Fruit fly (Drosophila melanogaster) whole organism, embryonic: ENCODE data around the gene Prosbeta6.

ENCODE experiments used
- Bgb ChIP-seq: fragments of 200-800 bp; sonication (Bioruptor generic); IDR thresholded peaks from 2 replicates; pipeline ENCODE4 v1.3.6; 2022; ENCODE audit warnings: missing biosample characterization, missing genetic modification characterization; ENCODE audit not compliant: partially characterized antibody
- CG10462 ChIP-seq: fragments of 200-800 bp; sonication (Bioruptor generic); optimal IDR thresholded peaks from 2 replicates; lab custom pipeline; 2016; ENCODE audit warnings: missing biosample characterization, missing genetic modification characterization
- CG12299 ChIP-seq: fragments of 200-800 bp; sonication (Bioruptor generic); optimal IDR thresholded peaks from 2 replicates; lab custom pipeline; 2018; ENCODE audit warnings: missing biosample characterization, mild to moderate bottlenecking, missing genetic modification characterization
- CG13296 ChIP-seq: fragments of 200-800 bp; sonication (Bioruptor generic); optimal IDR thresholded peaks from 3 replicates; lab custom pipeline; 2018; ENCODE audit warnings: missing biosample characterization, mild to moderate bottlenecking, missing genetic modification characterization
- CG16813 ChIP-seq: fragments of 200-800 bp; sonication (Bioruptor generic); IDR thresholded peaks from 3 replicates; pipeline ENCODE4 v1.3.6; 2022; ENCODE audit warnings: missing biosample characterization, missing genetic modification characterization; ENCODE audit not compliant: partially characterized antibody
- CG17568 ChIP-seq: fragments of 200-800 bp; sonication (Bioruptor generic); optimal IDR thresholded peaks from 2 replicates; lab custom pipeline; 2018; ENCODE audit warnings: missing biosample characterization, mild to moderate bottlenecking, missing genetic modification characterization, moderate library complexity
- CG1832 ChIP-seq: fragments of 200-800 bp; sonication (Bioruptor generic); optimal IDR thresholded peaks from 2 replicates; lab custom pipeline; 2017; ENCODE audit warnings: missing biosample characterization, mild to moderate bottlenecking, missing genetic modification characterization, inconsistent platforms
- CG2712 ChIP-seq: fragments of 200-800 bp; optimal IDR thresholded peaks from 3 replicates; lab custom pipeline; 2019; ENCODE audit warnings: missing biosample characterization, mild to moderate bottlenecking, missing genetic modification characterization, moderate library complexity
- CG3847 ChIP-seq: fragments of 200-800 bp; sonication (Bioruptor generic); IDR thresholded peaks from 2 replicates; pipeline ENCODE4 v1.3.6; 2022; ENCODE audit warnings: missing biosample characterization, missing genetic modification characterization
- CG4328 ChIP-seq: fragments of 200-800 bp; sonication (Bioruptor generic); optimal IDR thresholded peaks from 3 replicates; lab custom pipeline; 2017; ENCODE audit warnings: missing biosample characterization, missing genetic modification reagents, missing genetic modification characterization
- CG6689 ChIP-seq: fragments of 200-800 bp; sonication (Bioruptor generic); IDR thresholded peaks from 2 replicates; pipeline ENCODE4 v1.3.6; 2022; ENCODE audit warnings: missing biosample characterization, missing genetic modification characterization
- CG7357 ChIP-seq: fragments of 200-800 bp; sonication (Bioruptor generic); IDR thresholded peaks from 3 replicates; pipeline ENCODE4 v1.3.6; 2022; ENCODE audit warnings: missing biosample characterization, missing genetic modification characterization
- CG7745 ChIP-seq: fragments of 200-800 bp; sonication (Bioruptor generic); optimal IDR thresholded peaks from 2 replicates; lab custom pipeline; 2018; ENCODE audit warnings: missing biosample characterization, mild to moderate bottlenecking, missing genetic modification characterization, moderate library complexity
- CG7786 ChIP-seq: fragments of 200-800 bp; sonication (Bioruptor generic); optimal IDR thresholded peaks from 2 replicates; lab custom pipeline; 2016; ENCODE audit warnings: missing biosample characterization, missing genetic modification characterization
- CG8765 ChIP-seq: fragments of 200-800 bp; sonication (Bioruptor generic); IDR thresholded peaks from 2 replicates; pipeline ENCODE4 v1.3.6; 2022; ENCODE audit warnings: missing biosample characterization, missing genetic modification characterization
- CG9215 ChIP-seq: fragments of 200-800 bp; sonication (Bioruptor generic); IDR thresholded peaks from 2 replicates; pipeline ENCODE4 v1.3.6; 2022; ENCODE audit warnings: missing biosample characterization, missing genetic modification characterization
- CG9876 ChIP-seq: fragments of 200-800 bp; sonication (Bioruptor generic); optimal IDR thresholded peaks from 2 replicates; lab custom pipeline; 2016; ENCODE audit warnings: missing biosample characterization, missing genetic modification characterization
- CTCF ChIP-seq: fragments of 200-800 bp; sonication (Bioruptor generic); optimal IDR thresholded peaks from 2 replicates; lab custom pipeline; 2017; ENCODE audit warnings: missing biosample characterization, mild to moderate bottlenecking, missing genetic modification characterization, moderate library complexity
- CrebB ChIP-seq: fragments of 200-800 bp; sonication (Bioruptor generic); optimal IDR thresholded peaks from 3 replicates; lab custom pipeline; 2018; ENCODE audit warnings: missing biosample characterization, mild to moderate bottlenecking, missing genetic modification characterization
- D ChIP-seq, 2 experiments: fragments of 200-800 bp in 1 of 2; fragments of >200 bp in 1 of 2; sonication (Bioruptor generic) in 1 of 2; optimal IDR thresholded peaks; 2 replicates in 1 of 2; 3 replicates in 1 of 2; lab custom pipeline; 2017; ENCODE audit warnings: mild to moderate bottlenecking in 1 of 2, missing biosample characterization in 1 of 2, missing genetic modification characterization in 1 of 2, missing genetic modification reagents in 1 of 2
- Dbx ChIP-seq: fragments of 200-800 bp; sonication (Bioruptor generic); IDR thresholded peaks from 3 replicates; pipeline ENCODE4 v1.3.6; 2022; ENCODE audit warnings: missing biosample characterization, missing genetic modification characterization
- Gug ChIP-seq: fragments of 200-800 bp; sonication (Bioruptor generic); IDR thresholded peaks from 4 replicates; pipeline ENCODE4 v1.3.6; 2022; ENCODE audit warnings: missing biosample characterization, missing genetic modification characterization
- H15 ChIP-seq: fragments of 200-800 bp; sonication (Bioruptor generic); IDR thresholded peaks from 3 replicates; pipeline ENCODE4 v1.3.6; 2022; ENCODE audit warnings: missing biosample characterization, missing genetic modification characterization
- Hr51 ChIP-seq, 2 experiments: fragments of 200-800 bp; sonication (Bioruptor generic); optimal IDR thresholded peaks; 2 replicates in 1 of 2; 3 replicates in 1 of 2; lab custom pipeline; 2016 to 2018; ENCODE audit warnings: missing biosample characterization in 2 of 2, missing genetic modification characterization in 2 of 2, mild to moderate bottlenecking in 1 of 2, moderate library complexity in 1 of 2
- MESR4 ChIP-seq: fragments of 200-800 bp; sonication (Bioruptor generic); optimal IDR thresholded peaks from 2 replicates; lab custom pipeline; 2018; ENCODE audit warnings: missing biosample characterization, mild to moderate bottlenecking, missing genetic modification characterization, moderate library complexity
- Mad ChIP-seq: fragments of 200-800 bp; sonication (Bioruptor generic); optimal IDR thresholded peaks from 2 replicates; lab custom pipeline; 2016; ENCODE audit warnings: missing biosample characterization, missing genetic modification characterization
- NC2β ChIP-seq: fragments of 200-800 bp; sonication (Bioruptor generic); optimal IDR thresholded peaks from 2 replicates; lab custom pipeline; 2016; ENCODE audit warnings: missing biosample characterization, missing genetic modification characterization
- Nf-YB ChIP-seq: fragments of 200-800 bp; sonication (Bioruptor generic); optimal IDR thresholded peaks from 3 replicates; lab custom pipeline; 2019; ENCODE audit warnings: missing biosample characterization, mild to moderate bottlenecking, missing genetic modification characterization, moderate library complexity
- NfI ChIP-seq: fragments of 200-800 bp; sonication (Bioruptor generic); optimal IDR thresholded peaks from 3 replicates; lab custom pipeline; 2018; ENCODE audit warnings: missing biosample characterization, mild to moderate bottlenecking, missing genetic modification characterization, moderate library complexity
- Sox100B ChIP-seq: fragments of 200-800 bp; sonication (Bioruptor generic); optimal IDR thresholded peaks from 3 replicates; lab custom pipeline; 2018; ENCODE audit warnings: missing biosample characterization, mild to moderate bottlenecking, missing genetic modification characterization
- Trl ChIP-seq, 3 experiments: fragments of >200 bp in 2 of 3; fragments of 200-800 bp in 1 of 3; sonication (Bioruptor generic) in 1 of 3; optimal IDR thresholded peaks; 2 replicates in 1 of 3; 3 replicates in 2 of 3; lab custom pipeline; 2016 to 2017; ENCODE audit warnings: missing biosample characterization in 1 of 3, missing genetic modification characterization in 1 of 3
- bowl ChIP-seq: fragments of 200-800 bp; sonication (Bioruptor generic); IDR thresholded peaks from 2 replicates; pipeline ENCODE4 v1.3.6; 2022; ENCODE audit warnings: missing biosample characterization, missing genetic modification characterization
- br ChIP-seq: fragments of >200 bp; optimal IDR thresholded peaks from 2 replicates; lab custom pipeline; 2017
- cato ChIP-seq: fragments of 200-800 bp; sonication (Bioruptor generic); optimal IDR thresholded peaks from 2 replicates; lab custom pipeline; 2016; ENCODE audit warnings: missing biosample characterization, missing genetic modification characterization, borderline replicate concordance
- crc ChIP-seq: fragments of 200-800 bp; sonication (Bioruptor generic); optimal IDR thresholded peaks from 2 replicates; lab custom pipeline; 2016; ENCODE audit warnings: missing biosample characterization, missing genetic modification characterization
- croc ChIP-seq: fragments of 200-800 bp; sonication (Bioruptor generic); conservative IDR thresholded peaks from 3 replicates; pipeline ENCODE4 v1.3.6; 2022; ENCODE audit warnings: missing biosample characterization, missing genetic modification characterization
- crp ChIP-seq, 2 experiments: fragments of 200-800 bp; sonication (Bioruptor generic); optimal IDR thresholded peaks; 2 replicates in 1 of 2; 3 replicates in 1 of 2; lab custom pipeline; 2017; ENCODE audit warnings: missing biosample characterization in 2 of 2, missing genetic modification characterization in 2 of 2, mild to moderate bottlenecking in 1 of 2, moderate library complexity in 1 of 2
- dm ChIP-seq: fragments of 200-800 bp; sonication (Bioruptor generic); optimal IDR thresholded peaks from 3 replicates; lab custom pipeline; 2016; ENCODE audit warnings: missing biosample characterization, missing genetic modification characterization
- dpn ChIP-seq, 2 experiments: fragments of 200-800 bp; sonication (Bioruptor generic); optimal IDR thresholded peaks; 3 replicates each; lab custom pipeline; 2016; ENCODE audit warnings: missing biosample characterization in 2 of 2, missing genetic modification characterization in 2 of 2
- ems ChIP-seq: fragments of 200-800 bp; sonication (Bioruptor generic); optimal IDR thresholded peaks from 3 replicates; lab custom pipeline; 2016; ENCODE audit warnings: missing biosample characterization, missing genetic modification characterization
- ewg ChIP-seq: fragments of 200-800 bp; sonication (Bioruptor generic); optimal IDR thresholded peaks from 3 replicates; lab custom pipeline; 2017; ENCODE audit warnings: mild to moderate bottlenecking, missing biosample characterization, missing genetic modification reagents, missing genetic modification characterization
- fd102C ChIP-seq: fragments of 200-800 bp; sonication (Bioruptor generic); optimal IDR thresholded peaks from 2 replicates; lab custom pipeline; 2018; ENCODE audit warnings: missing biosample characterization, mild to moderate bottlenecking, missing genetic modification characterization, moderate library complexity
- fu2 ChIP-seq: fragments of 200-800 bp; sonication (Bioruptor generic); optimal IDR thresholded peaks from 2 replicates; lab custom pipeline; 2016; ENCODE audit warnings: missing biosample characterization, missing genetic modification characterization
- gcm2 ChIP-seq: fragments of 200-800 bp; sonication (Bioruptor generic); optimal IDR thresholded peaks from 2 replicates; lab custom pipeline; 2016; ENCODE audit warnings: missing biosample characterization, missing genetic modification characterization
- row ChIP-seq: fragments of 200-800 bp; sonication (Bioruptor generic); IDR thresholded peaks from 3 replicates; pipeline ENCODE4 v1.3.6; 2022; ENCODE audit warnings: missing biosample characterization, missing genetic modification characterization
- trem ChIP-seq: fragments of 200-800 bp; optimal IDR thresholded peaks from 3 replicates; lab custom pipeline; 2019; ENCODE audit warnings: missing biosample characterization, mild to moderate bottlenecking, missing genetic modification characterization, moderate library complexity
- tup ChIP-seq: fragments of 200-800 bp; sonication (Bioruptor generic); optimal IDR thresholded peaks from 2 replicates; lab custom pipeline; 2016; ENCODE audit warnings: missing biosample characterization, mild to moderate bottlenecking, missing genetic modification characterization, moderate library complexity
- unc-4 ChIP-seq: fragments of 200-800 bp; sonication (Bioruptor generic); IDR thresholded peaks from 2 replicates; pipeline ENCODE4 v1.3.6; 2022; ENCODE audit warnings: missing biosample characterization, missing genetic modification characterization; ENCODE audit not compliant: partially characterized antibody
- wdn ChIP-seq: fragments of 200-800 bp; sonication (Bioruptor generic); IDR thresholded peaks from 2 replicates; pipeline ENCODE4 v1.3.6; 2022; ENCODE audit warnings: missing biosample characterization, missing genetic modification characterization
- yki ChIP-seq: fragments of >200 bp; optimal IDR thresholded peaks from 3 replicates; lab custom pipeline; 2018

Prosbeta6 gene

dm6 chr3L:16647578-16648113 lies 37.4 kb upstream of the Prosbeta6 start, which contains the start of gene Abl (continued):
- TF ChIP-seq crp (GFP tag; optimal IDR thresholded peaks at IDR 0.05; lab: Kevin White, UChicago) (peak in 1 of 2 experiments; percentile 50), CG2712 (tag; lab: Kevin White, UChicago) (peak; percentile 74), CG1832 (GFP tag; lab: Kevin White, UChicago) (no peak), CG16813 (GFP tag; lab: Robert Waterston, UW) (peak; percentile 79), CG3847 (GFP tag; lab: Robert Waterston, UW) (peak; percentile 93), br (lab: Kevin White, UChicago) (no peak), trem (tag; lab: Kevin White, UChicago) (peak; percentile 100), Sox100B (GFP tag; lab: Kevin White, UChicago) (no peak), CG7357 (GFP tag; lab: Robert Waterston, UW) (no peak), yki (no peak), Hr51 (GFP tag; optimal IDR thresholded peaks at IDR 0.05; lab: Kevin White, UChicago) (peak; percentile 27 to 76), fu2 (peak; percentile 76), dpn (GFP tag; optimal IDR thresholded peaks at IDR 0.05; lab: Kevin White, UChicago) (peak; percentile 81 to 84), NfI (GFP tag; lab: Kevin White, UChicago) (peak; percentile 46), cato (GFP tag; lab: Kevin White, UChicago) (peak; percentile 55), row (GFP tag; lab: Robert Waterston, UW) (peak; percentile 56; the same call in 2 of the 3 replicates), CTCF (peak; percentile 61), CG17568 (GFP tag; lab: Kevin White, UChicago) (no peak), CG6689 (GFP tag; lab: Robert Waterston, UW) (no peak), Mad (GFP tag; lab: Kevin White, UChicago) (peak; percentile 84), crc (GFP tag; lab: Kevin White, UChicago) (no peak), CG4328 (GFP tag; lab: Kevin White, UChicago) (peak; percentile 0), NC2β (GFP tag; lab: Kevin White, UChicago) (peak; percentile 67), CG9876 (peak; percentile 82), CG13296 (GFP tag; lab: Kevin White, UChicago) (no peak), ewg (GFP tag; lab: Kevin White, UChicago) (peak; percentile 29), H15 (GFP tag; lab: Robert Waterston, UW) (no peak; the same call in 2 of the 3 replicates), Trl (optimal IDR thresholded peaks at IDR 0.05; lab: Kevin White, UChicago) (no peak), Trl (GFP tag; optimal IDR thresholded peaks at IDR 0.05; lab: Kevin White, UChicago) (peak; percentile 87), CG7745 (tag; lab: Kevin White, UChicago) (peak; percentile 79), wdn (GFP tag; lab: Robert Waterston, UW) (0 out of 2 replicates have a peak, but pooled peaks have one; percentile 23), CrebB (tag; lab: Kevin White, UChicago) (peak; percentile 78), CG9215 (GFP tag; lab: Robert Waterston, UW) (no peak), D (optimal IDR thresholded peaks at IDR 0.05; lab: Kevin White, UChicago) (peak; percentile 11), D (GFP tag; optimal IDR thresholded peaks at IDR 0.05; lab: Kevin White, UChicago) (no peak), CG7786 (peak; percentile 65), MESR4 (GFP tag; lab: Kevin White, UChicago) (peak; percentile 91), Dbx (GFP tag; lab: Robert Waterston, UW) (peak; percentile 84), ems (GFP tag; lab: Kevin White, UChicago) (peak; percentile 72), CG12299 (peak; percentile 69), unc-4 (GFP tag; lab: Robert Waterston, UW) (peak; percentile 86), Gug (GFP tag; lab: Robert Waterston, UW) (no peak; the same call in 3 of the 4 replicates), Bgb (GFP tag; lab: Robert Waterston, UW) (peak; percentile 91), gcm2 (GFP tag; lab: Kevin White, UChicago) (peak; percentile 43), bowl (GFP tag; lab: Robert Waterston, UW) (no peak; the same call in 1 of the 2 replicates), Nf-YB (GFP tag; lab: Kevin White, UChicago) (peak; percentile 26), dm (GFP tag; lab: Kevin White, UChicago) (peak; percentile 55), tup (GFP tag; lab: Kevin White, UChicago) (no peak), CG10462 (peak; percentile 1), CG8765 (GFP tag; lab: Robert Waterston, UW) (no peak), fd102C (GFP tag; lab: Kevin White, UChicago) (no peak), croc (GFP tag; lab: Robert Waterston, UW) (peak; percentile 19; the same call in 2 of the 3 replicates)
